Worm (Caenorhabditis elegans) whole organism, young adult: ENCODE results near the gene F38B6.2.

Source experiments
- attf-3 ChIP-seq: fragments of 200-800 bp; sonication (Bioruptor generic); conservative IDR thresholded peaks from 2 replicates; pipeline ENCODE4 v1.3.6; 2022; ENCODE audit warnings: missing genetic modification reagents, missing genetic modification characterization, missing compliant biosample characterization
- let-526 ChIP-seq: fragments of 200-800 bp; sonication (Bioruptor generic); IDR thresholded peaks from 2 replicates; pipeline ENCODE4 v1.3.6; 2022; ENCODE audit warnings: missing genetic modification reagents, missing genetic modification characterization, missing compliant biosample characterization
- snpc-3.4 ChIP-seq: sonication (generic microtip); optimal IDR thresholded peaks from 2 replicates; lab custom pipeline; 2017; ENCODE audit warnings: missing genetic modification characterization, mild to moderate bottlenecking, missing compliant biosample characterization, antibody characterized with exemption, moderate library complexity, missing genotype, missing genetic modification reagents

DNA sequence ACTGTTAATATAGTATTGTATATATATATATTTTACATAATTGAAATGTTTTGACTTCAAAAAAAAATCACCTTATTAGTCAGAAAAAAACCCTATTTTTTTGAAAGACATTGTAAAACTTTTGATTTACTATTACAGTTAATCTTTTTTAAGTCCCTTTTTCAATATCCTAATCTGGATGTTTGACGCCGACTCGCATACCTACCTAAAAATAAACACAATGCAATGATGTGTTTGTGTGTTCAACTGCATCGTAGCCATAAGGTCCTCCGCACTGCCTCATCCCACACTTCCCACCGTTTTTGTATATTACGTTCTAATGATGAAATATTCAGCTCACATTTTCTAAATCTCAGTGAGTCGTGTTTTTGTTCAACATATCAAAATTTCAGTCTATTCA is 5.0 kb upstream of the F38B6.2 start, which contains the start of gene F38B6.3:
- no peak for TF ChIP-seq attf-3 (GFP tag; lab: Robert Waterston, UW)
- TF ChIP-seq snpc-3.4 (tag; lab: Kevin White, UChicago): no peak
- no peak for TF ChIP-seq let-526
